Fruit fly (Drosophila melanogaster): ENCODE data around the gene Mitofilin.
A peak's percentile ranks its signal among the peaks of the same experiment; 100 is the strongest.

Mitofilin gene

DNA sequence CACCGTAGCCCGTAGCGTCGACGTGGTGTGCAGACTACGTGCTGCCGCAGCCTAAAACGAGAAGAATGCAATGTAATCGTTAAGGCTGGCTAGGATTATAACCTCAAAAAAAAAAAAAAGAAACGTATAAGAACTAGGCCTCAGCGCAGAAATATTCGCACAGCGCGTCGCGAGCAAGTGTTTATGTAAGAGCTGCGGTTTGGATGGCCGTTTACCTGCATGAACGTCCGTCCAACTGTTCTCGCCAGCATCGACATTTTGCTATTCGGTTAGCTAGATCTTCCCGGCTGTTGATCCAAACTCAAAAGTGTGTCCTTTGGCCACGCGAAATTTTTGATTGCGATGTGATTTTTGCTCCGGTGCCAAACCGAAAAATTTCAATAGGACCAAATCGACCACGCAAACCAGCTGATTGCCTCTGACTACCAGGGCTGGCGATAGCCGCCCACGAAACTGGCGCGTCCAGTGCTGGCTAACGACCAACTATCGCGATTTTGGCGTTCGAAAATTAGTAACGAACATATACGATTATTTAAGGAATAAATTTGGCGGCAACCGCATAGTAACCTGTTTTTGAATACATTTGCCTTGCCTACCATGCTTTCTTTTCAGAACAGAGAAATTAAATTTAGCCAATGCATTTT is 4.2 kb downstream of the Mitofilin start, which contains the start of gene Idh3b (continued):
- peak; percentile 39 for TF ChIP-seq NK7.1 (GFP tag; optimal IDR thresholded peaks at IDR 0.05)
- no peak for TF ChIP-seq Rx (GFP tag; IDR thresholded peaks at IDR 0.05)
- no peak for TF ChIP-seq Asciz (GFP tag; optimal IDR thresholded peaks at IDR 0.05)
- TF ChIP-seq H15 (GFP tag; IDR thresholded peaks at IDR 0.05): no peak; the same call in 2 of the 3 replicates
- peak; percentile 39 for TF ChIP-seq CG18011 (GFP tag; optimal IDR thresholded peaks at IDR 0.05)
- TF ChIP-seq CG2712 (tag; optimal IDR thresholded peaks at IDR 0.05): peak; percentile 62
- TF ChIP-seq CG3163 (GFP tag; optimal IDR thresholded peaks at IDR 0.05): peak; percentile 36
- TF ChIP-seq grau (tag; optimal IDR thresholded peaks at IDR 0.05): no peak
- TF ChIP-seq grn (GFP tag; optimal IDR thresholded peaks at IDR 0.05): no peak
- TF ChIP-seq oc (tag; optimal IDR thresholded peaks at IDR 0.05): no peak
- peak; percentile 84; the same call in 1 of the 2 replicates for TF ChIP-seq NFAT (GFP tag; IDR thresholded peaks at IDR 0.05)
- TF ChIP-seq eyg (GFP tag; optimal IDR thresholded peaks at IDR 0.05): peak; percentile 37
- peak; percentile 95 for TF ChIP-seq CG7963 (GFP tag; IDR thresholded peaks at IDR 0.05; ENCODE audit: partially characterized antibody)
- TF ChIP-seq CoRest (tag; optimal IDR thresholded peaks at IDR 0.05): peak; percentile 61
- TF ChIP-seq gsb (GFP tag; IDR thresholded peaks at IDR 0.05): no peak
- no peak for TF ChIP-seq ac (GFP tag; optimal IDR thresholded peaks at IDR 0.05)
- no peak for TF ChIP-seq NfI (GFP tag; optimal IDR thresholded peaks at IDR 0.05)
- no peak; the same call in 1 of the 2 replicates for TF ChIP-seq CG43689 (GFP tag; IDR thresholded peaks at IDR 0.05)
- TF ChIP-seq Chrac-16 (GFP tag; optimal IDR thresholded peaks at IDR 0.05): peak; percentile 69
- peak; percentile 35 for TF ChIP-seq bab2 (GFP tag; optimal IDR thresholded peaks at IDR 0.05)
- TF ChIP-seq Usf (GFP tag; optimal IDR thresholded peaks at IDR 0.05): peak; percentile 29
- peak; percentile 5 for TF ChIP-seq CG12219 (GFP tag; optimal IDR thresholded peaks at IDR 0.05)
- TF ChIP-seq CG11695 (GFP tag; IDR thresholded peaks at IDR 0.05): peak; percentile 36; the same call in 1 of the 3 replicates
- TF ChIP-seq mld (GFP tag; IDR thresholded peaks at IDR 0.05; ENCODE audit: partially characterized antibody): peak; percentile 55; the same call in 2 of the 3 replicates
- TF ChIP-seq pfk (GFP tag; optimal IDR thresholded peaks at IDR 0.05): peak; percentile 42
- peak; percentile 40 for TF ChIP-seq gcm2 (GFP tag; optimal IDR thresholded peaks at IDR 0.05)
- TF ChIP-seq abd-A (tag; optimal IDR thresholded peaks at IDR 0.05): no peak
- peak; percentile 94 for TF ChIP-seq YL-1 (GFP tag; optimal IDR thresholded peaks at IDR 0.05)
- peak; percentile 55 for TF ChIP-seq CG15601 (tag; optimal IDR thresholded peaks at IDR 0.05)
- TF ChIP-seq CG5245 (GFP tag; optimal IDR thresholded peaks at IDR 0.05): peak; percentile 48
- no peak for TF ChIP-seq CG31365 (tag; optimal IDR thresholded peaks at IDR 0.05)
- peak; percentile 24 for TF ChIP-seq schlank (tag; optimal IDR thresholded peaks at IDR 0.05)
- TF ChIP-seq Mad (GFP tag; optimal IDR thresholded peaks at IDR 0.05): peak; percentile 68
- peak; percentile 85 for TF ChIP-seq CG32532 (GFP tag; IDR thresholded peaks at IDR 0.05)
- TF ChIP-seq Max (GFP tag; optimal IDR thresholded peaks at IDR 0.05): peak; percentile 63
- peak; percentile 82 for TF ChIP-seq CG2120 (GFP tag; optimal IDR thresholded peaks at IDR 0.05)
- TF ChIP-seq insv (GFP tag; optimal IDR thresholded peaks at IDR 0.05): peak in 1 of 2 experiments; percentile 46
- peak; percentile 55 for TF ChIP-seq scrt (GFP tag; optimal IDR thresholded peaks at IDR 0.05)
- TF ChIP-seq trem (tag; optimal IDR thresholded peaks at IDR 0.05): peak; percentile 74
- no peak for TF ChIP-seq Hr78 (GFP tag; optimal IDR thresholded peaks at IDR 0.05)
- TF ChIP-seq CG33557 (GFP tag; optimal IDR thresholded peaks at IDR 0.05): peak; percentile 15
- TF ChIP-seq CG5953 (GFP tag; IDR thresholded peaks at IDR 0.05): no peak
- TF ChIP-seq CG3847 (GFP tag; IDR thresholded peaks at IDR 0.05): peak; percentile 88
- peak; percentile 75 to 98 for TF ChIP-seq crp (GFP tag; optimal IDR thresholded peaks at IDR 0.05)
- peak; percentile 83 for TF ChIP-seq CG17186 (GFP tag; optimal IDR thresholded peaks at IDR 0.05)
- peak; percentile 53 for TF ChIP-seq luna (GFP tag; optimal IDR thresholded peaks at IDR 0.05)
- TF ChIP-seq CG17385 (GFP tag; optimal IDR thresholded peaks at IDR 0.05): peak; percentile 35
- peak; percentile 45 for TF ChIP-seq CG10654 (GFP tag; optimal IDR thresholded peaks at IDR 0.05)
- TF ChIP-seq CG10543 (GFP tag; optimal IDR thresholded peaks at IDR 0.05): no peak

All from whole organism, embryonic.